Fruit fly (Drosophila melanogaster) whole organism, larva: ENCODE measurements around the gene Ccp84Ac.

Source experiments
- noc ChIP-seq: fragments of 200-800 bp; sonication (Bioruptor generic); optimal IDR thresholded peaks from 3 replicates; lab custom pipeline; 2019; ENCODE audit warnings: missing biosample characterization, mild to moderate bottlenecking, missing genetic modification characterization, moderate library complexity

The Ccp84Ac gene

dm6 chr3R:6646740-6647139, 49.3 kb downstream of the Ccp84Ac start, which contains the start of gene Taf1:
TSS of gene Taf1 (plus strand) at chr3R:6646889.
- no peak for TF ChIP-seq noc (tag; lab: Kevin White, UChicago)
